Worm (Caenorhabditis elegans) whole organism, L4/young adult: ENCODE measurements around the gene oac-7.

Experiments used
- W03F9.2 ChIP-seq: fragments of 150-350 bp; optimal IDR thresholded peaks from 2 replicates; lab custom pipeline; 2014; ENCODE audit warnings: missing biosample characterization, missing genetic modification characterization
- dao-5 ChIP-seq: sonication (generic microtip); optimal IDR thresholded peaks from 2 replicates; lab custom pipeline; 2016; ENCODE audit warnings: missing genotype, missing genetic modification characterization, moderate library complexity, missing compliant biosample characterization
- him-1 ChIP-seq: sonication (generic microtip); optimal IDR thresholded peaks from 2 replicates; lab custom pipeline; 2016; ENCODE audit warnings: missing genotype, missing genetic modification reagents, missing genetic modification characterization, missing compliant biosample characterization

oac-7 gene

DNA sequence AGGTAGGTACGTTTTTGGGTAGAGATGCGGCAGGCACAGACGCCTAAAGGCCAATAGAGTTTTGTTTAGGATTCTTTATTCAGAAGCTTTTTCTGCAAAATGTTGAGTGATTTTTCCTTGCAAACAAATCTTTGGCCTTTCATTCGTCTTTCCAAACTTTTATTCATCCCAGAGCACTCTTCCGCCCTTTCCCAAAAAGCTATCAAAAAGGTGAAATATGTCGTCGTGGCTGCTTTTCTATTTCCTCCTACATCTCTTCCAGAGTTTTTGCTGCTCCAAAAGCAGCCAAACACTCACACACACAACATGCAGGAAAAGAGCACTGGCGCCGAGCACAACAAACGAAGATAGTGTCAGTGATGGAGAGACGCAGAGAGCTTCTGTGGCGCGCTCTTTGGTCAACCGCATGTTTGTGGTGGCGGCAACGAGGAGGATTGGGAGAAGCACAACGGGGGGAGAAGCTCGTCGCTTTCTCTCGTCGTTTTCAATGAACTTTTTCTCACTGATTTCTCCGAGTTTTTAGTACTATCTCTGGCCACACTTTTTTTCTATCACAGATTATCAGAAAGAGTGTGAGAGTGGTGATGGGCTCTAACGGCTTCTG is 41.3 kb downstream of the oac-7 start:
- TF ChIP-seq W03F9.2 (tag; lab: Kevin White, UChicago) (no peak), dao-5 (tag; lab: Kevin White, UChicago) (no peak), him-1 (tag; lab: Kevin White, UChicago) (peak; percentile 81)

DNA sequence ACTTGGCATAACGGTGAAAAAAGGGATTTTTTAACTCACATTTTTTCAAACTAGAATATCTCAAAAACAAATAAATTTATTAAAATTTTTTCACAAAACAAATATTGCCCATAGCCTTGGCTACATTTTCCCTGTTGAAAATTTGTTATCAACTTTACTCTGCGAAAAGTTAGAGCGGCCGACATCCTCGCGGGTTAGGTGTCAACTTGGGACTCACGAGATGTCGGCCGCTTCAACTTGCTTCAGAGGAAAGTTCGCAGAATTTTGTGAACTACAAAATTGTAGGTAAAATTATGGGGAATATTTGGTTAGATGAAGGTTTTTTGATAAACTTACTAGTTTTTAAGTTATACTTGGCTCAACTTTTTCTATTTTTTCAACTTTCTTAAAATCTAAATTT is 42.2 kb downstream of the oac-7 start:
- TF ChIP-seq dao-5 (tag; lab: Kevin White, UChicago) (no peak), W03F9.2 (tag; lab: Kevin White, UChicago) (no peak), him-1 (tag; lab: Kevin White, UChicago) (no peak)

DNA sequence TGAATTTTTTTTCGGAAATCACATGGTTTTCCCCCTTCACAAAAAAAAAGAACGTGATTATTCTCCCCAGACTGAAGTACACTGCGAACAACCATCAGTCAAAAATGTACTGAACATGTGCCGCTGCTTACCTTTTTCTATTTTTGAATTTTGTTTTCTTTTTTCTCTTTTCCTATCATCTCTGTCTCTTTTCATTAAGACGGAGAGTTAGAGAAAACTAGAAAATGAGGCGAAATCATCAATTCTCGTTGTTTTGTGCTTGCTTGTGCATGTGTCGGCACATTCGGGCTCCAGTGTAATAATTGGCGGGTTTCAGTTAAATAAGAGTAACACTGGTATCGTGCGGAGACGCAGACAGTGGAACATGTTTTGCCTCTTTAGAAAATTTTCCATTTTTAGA is 42.7 kb downstream of the oac-7 start:
- TF ChIP-seq W03F9.2 (tag; lab: Kevin White, UChicago) = peak; percentile 17
- no peak for TF ChIP-seq him-1 (tag; lab: Kevin White, UChicago)

DNA sequence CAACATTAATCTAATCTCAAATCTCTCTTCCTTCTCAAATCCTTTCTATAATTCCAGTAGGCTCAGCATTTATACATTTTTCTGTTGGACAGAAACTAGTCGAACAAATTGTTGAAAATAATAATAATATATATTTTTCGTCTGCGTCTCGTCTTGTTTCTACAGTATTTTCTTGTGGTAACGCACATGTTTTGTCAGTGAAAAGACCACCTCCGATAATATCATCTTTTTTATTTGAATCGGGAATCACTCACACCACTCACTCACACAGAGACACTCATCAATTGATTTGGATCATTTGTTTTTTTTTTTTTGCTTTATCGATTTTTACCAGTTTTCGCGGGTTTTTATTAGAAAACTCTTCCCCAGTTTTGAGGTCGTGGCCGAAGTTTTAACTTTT is 45.1 kb downstream of the oac-7 start:
- TF ChIP-seq dao-5 (tag; lab: Kevin White, UChicago) (no peak), W03F9.2 (tag; lab: Kevin White, UChicago) (no peak), him-1 (tag; lab: Kevin White, UChicago) (no peak)

DNA sequence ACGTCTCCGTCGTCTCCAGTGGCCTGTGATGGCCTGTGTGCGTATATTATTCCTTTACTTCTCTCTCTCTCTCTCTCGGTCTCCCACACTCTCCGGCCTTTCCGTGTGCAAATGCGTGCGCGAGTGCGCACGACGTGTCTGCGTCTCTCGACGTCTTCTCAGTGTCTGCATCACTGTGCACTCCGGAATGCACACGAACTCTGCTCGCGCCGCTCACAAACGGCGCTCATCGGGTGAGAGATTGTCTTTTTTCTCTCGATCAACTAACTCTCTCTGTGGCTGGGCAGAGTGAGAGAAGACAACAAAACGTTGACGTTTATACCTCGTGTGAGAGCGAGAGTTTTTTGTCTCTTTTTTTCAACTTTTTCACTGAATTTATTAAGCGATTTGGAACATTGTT is 46.3 kb downstream of the oac-7 start:
- TF ChIP-seq dao-5 (tag; lab: Kevin White, UChicago) (no peak), him-1 (tag; lab: Kevin White, UChicago) (peak; percentile 86), W03F9.2 (tag; lab: Kevin White, UChicago) (peak; percentile 64)

DNA sequence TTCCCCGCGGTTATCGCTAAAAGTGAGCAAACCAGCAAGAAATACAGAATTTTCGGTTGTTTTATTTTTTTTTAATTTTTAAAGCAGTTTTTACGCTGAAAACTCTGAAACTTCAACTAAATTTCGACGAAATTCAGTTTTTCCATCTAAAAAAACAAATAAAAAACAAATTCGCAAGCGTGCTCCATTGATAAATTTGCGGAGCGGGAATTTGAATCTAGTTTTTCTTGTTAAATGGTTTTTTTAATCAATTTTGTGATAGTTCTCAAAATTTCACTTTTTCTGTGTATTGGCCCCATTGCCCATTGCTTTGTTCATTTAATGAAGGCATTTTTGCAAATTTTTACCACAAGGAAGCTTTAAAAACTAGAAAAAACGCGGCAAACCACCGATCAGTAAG is 47.2 kb downstream of the oac-7 start:
- no peak for TF ChIP-seq W03F9.2 (tag; lab: Kevin White, UChicago)
- no peak for TF ChIP-seq him-1 (tag; lab: Kevin White, UChicago)
- no peak for TF ChIP-seq dao-5 (tag; lab: Kevin White, UChicago)

DNA sequence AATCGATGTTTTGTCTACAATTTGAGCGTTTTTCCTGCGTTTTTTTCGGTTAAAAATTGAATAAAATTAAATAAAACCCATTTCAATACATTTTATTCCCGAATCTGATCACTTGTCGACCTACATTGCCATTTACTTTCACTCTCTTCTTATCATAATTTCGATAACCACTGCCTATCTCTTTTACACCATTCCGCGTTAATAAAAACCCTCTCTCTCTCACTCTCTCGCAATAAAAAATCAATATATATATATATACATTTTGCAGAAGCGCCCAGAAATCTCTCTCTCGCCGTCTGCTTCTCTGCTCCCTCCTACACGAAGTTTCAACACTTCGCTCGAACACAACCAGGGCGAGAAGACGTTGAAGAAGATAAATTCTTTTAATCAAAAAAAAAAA is 47.6 kb downstream of the oac-7 start, which contains the start of gene pptr-1:
Gene pptr-1, plus strand, starts transcription at position 269 of the 400 bp plus-strand sequence.
- TF ChIP-seq dao-5 (tag; lab: Kevin White, UChicago) (no peak), W03F9.2 (tag; lab: Kevin White, UChicago) (no peak)

DNA sequence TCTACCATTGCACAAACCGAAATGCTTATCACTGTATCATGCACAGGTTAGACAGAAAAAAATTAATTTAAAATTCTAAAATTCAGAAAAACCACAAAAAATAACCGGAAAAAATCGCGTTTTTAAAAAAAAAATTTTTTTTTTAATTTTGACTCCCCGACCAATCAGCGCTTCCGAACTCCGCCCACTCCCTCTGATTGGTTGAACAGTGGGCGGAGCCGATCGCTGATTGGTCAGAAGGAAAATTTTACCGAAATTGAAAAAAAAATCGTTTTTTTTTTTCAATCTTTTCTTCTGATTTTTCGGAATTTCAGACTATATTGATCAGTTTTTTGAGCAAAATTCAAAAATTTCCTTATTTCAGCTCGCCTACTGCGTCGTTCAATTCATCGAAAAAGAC is 51.7 kb downstream of the oac-7 start:
- TF ChIP-seq him-1 (tag; lab: Kevin White, UChicago) (no peak), dao-5 (tag; lab: Kevin White, UChicago) (no peak), W03F9.2 (tag; lab: Kevin White, UChicago) (no peak)
